Fruit fly (Drosophila melanogaster): ENCODE measurements around the gene Pglym78.

dm6 chr3R:29138961-29139527, 9.0 kb upstream of the Pglym78 start:
- TF ChIP-seq usp (GFP tag; optimal IDR thresholded peaks at IDR 0.05), result no peak
- TF ChIP-seq CG8478 (optimal IDR thresholded peaks at IDR 0.05), result no peak
